Fruit fly (Drosophila melanogaster): Measurements from ENCODE around the gene CG13606.

The CG13606 gene

DNA sequence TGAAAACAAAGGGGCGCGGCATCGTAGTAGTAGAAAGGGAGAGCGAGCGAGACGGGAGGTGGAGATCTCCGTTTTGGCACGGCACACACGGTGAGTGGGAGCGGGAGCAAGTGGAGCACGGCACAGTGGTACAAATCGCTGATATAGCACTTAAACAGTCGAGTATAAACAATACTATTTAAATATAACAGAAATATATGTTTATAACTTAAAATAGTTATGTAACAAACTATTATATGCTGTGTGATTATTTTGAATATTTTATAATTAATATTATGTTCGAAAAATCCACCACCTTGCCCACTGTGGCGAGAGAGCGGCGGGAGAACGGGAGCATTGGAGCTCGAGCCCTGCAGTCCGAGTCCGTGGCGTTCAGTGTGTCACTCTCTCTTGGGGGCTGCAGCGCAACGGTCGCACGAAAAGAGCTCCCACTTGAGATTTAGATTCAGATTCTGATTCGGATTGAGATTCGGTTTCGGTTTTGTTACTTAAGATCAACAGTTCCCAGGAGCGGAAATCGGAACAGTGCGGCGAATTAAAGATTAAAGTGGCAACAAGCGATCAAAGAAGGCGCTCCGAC lies 31.3 kb upstream of the CG13606 start, which contains the start of gene Kal1 (continued):
- TF ChIP-seq CG12155 (GFP tag; optimal IDR thresholded peaks at IDR 0.05) (peak; percentile 73), hbn (GFP tag; IDR thresholded peaks at IDR 0.05; ENCODE audit: partially characterized antibody) (no peak), CG11695 (GFP tag; IDR thresholded peaks at IDR 0.05) (peak; percentile 95), CG17328 (GFP tag; IDR thresholded peaks at IDR 0.05) (peak; percentile 95), abd-A (tag; optimal IDR thresholded peaks at IDR 0.05) (no peak), CG9609 (GFP tag; optimal IDR thresholded peaks at IDR 0.05) (no peak), klu (GFP tag; IDR thresholded peaks at IDR 0.05) (peak; percentile 49), CG4617 (GFP tag; optimal IDR thresholded peaks at IDR 0.05; ENCODE audit: borderline replicate concordance) (peak; percentile 65), psq (GFP tag; optimal IDR thresholded peaks at IDR 0.05) (peak; percentile 45), mirr (GFP tag; optimal IDR thresholded peaks at IDR 0.05) (no peak), Gsc (GFP tag; IDR thresholded peaks at IDR 0.05) (peak; percentile 69), CG33557 (GFP tag; optimal IDR thresholded peaks at IDR 0.05) (peak; percentile 86), nerfin-2 (GFP tag; IDR thresholded peaks at IDR 0.05; ENCODE audit: partially characterized antibody) (no peak), BEAF-32 (GFP tag; optimal IDR thresholded peaks at IDR 0.05) (no peak), CG11456 (GFP tag; IDR thresholded peaks at IDR 0.05) (peak; percentile 69; the same call in 1 of the 3 replicates), CG11247 (GFP tag; IDR thresholded peaks at IDR 0.05) (peak; percentile 78), ato (GFP tag; IDR thresholded peaks at IDR 0.05; ENCODE audit: partially characterized antibody) (no peak), Hsf (GFP tag; optimal IDR thresholded peaks at IDR 0.05) (peak; percentile 26), CG4328 (GFP tag; optimal IDR thresholded peaks at IDR 0.05) (peak; percentile 80), Nf-YB (GFP tag; optimal IDR thresholded peaks at IDR 0.05) (peak; percentile 82), Nf-YA (GFP tag; IDR thresholded peaks at IDR 0.05) (peak; percentile 84), CG5245 (GFP tag; optimal IDR thresholded peaks at IDR 0.05) (peak; percentile 85), Trl (optimal IDR thresholded peaks at IDR 0.05) (peak in 1 of 2 experiments; percentile 44), Trl (GFP tag; optimal IDR thresholded peaks at IDR 0.05) (no peak), bab2 (GFP tag; optimal IDR thresholded peaks at IDR 0.05) (peak; percentile 24), CG12942 (GFP tag; optimal IDR thresholded peaks at IDR 0.05) (peak; percentile 75), CG11093 (GFP tag; IDR thresholded peaks at IDR 0.05) (peak; percentile 84), CG34376 (GFP tag; optimal IDR thresholded peaks at IDR 0.05) (peak; percentile 6), Sox102F (GFP tag; optimal IDR thresholded peaks at IDR 0.05) (peak; percentile 96), CG6765 (GFP tag; optimal IDR thresholded peaks at IDR 0.05) (peak; percentile 74), jigr1 (GFP tag; IDR thresholded peaks at IDR 0.05) (peak; percentile 80), bcd (GFP tag; optimal IDR thresholded peaks at IDR 0.05) (peak; percentile 90), CTCF (GFP tag; optimal IDR thresholded peaks at IDR 0.05) (peak; percentile 67), fu2 (GFP tag; optimal IDR thresholded peaks at IDR 0.05) (no peak), Meics (GFP tag; optimal IDR thresholded peaks at IDR 0.05) (peak; percentile 82), CG7271 (tag; optimal IDR thresholded peaks at IDR 0.05) (peak; percentile 27), CG17359 (tag; optimal IDR thresholded peaks at IDR 0.05) (peak; percentile 96), slbo (GFP tag; IDR thresholded peaks at IDR 0.05) (peak; percentile 80), CG3838 (GFP tag; optimal IDR thresholded peaks at IDR 0.05) (no peak), CG17829 (tag; optimal IDR thresholded peaks at IDR 0.05) (peak; percentile 95), CG33213 (GFP tag; optimal IDR thresholded peaks at IDR 0.05) (peak; percentile 2), knrl (GFP tag; IDR thresholded peaks at IDR 0.05; ENCODE audit: partially characterized antibody) (0 out of 3 replicates have a peak, but pooled peaks have one; percentile 38), Bteb2 (GFP tag; optimal IDR thresholded peaks at IDR 0.05) (no peak), Rx (GFP tag; IDR thresholded peaks at IDR 0.05) (peak; percentile 85), en (GFP tag; optimal IDR thresholded peaks at IDR 0.05) (no peak), Mad (GFP tag; optimal IDR thresholded peaks at IDR 0.05) (peak; percentile 22), Dad (GFP tag; optimal IDR thresholded peaks at IDR 0.05) (peak; percentile 7), CG11504 (tag; optimal IDR thresholded peaks at IDR 0.05) (peak; percentile 95), ewg (GFP tag; optimal IDR thresholded peaks at IDR 0.05) (peak; percentile 91), D19A (tag; optimal IDR thresholded peaks at IDR 0.05) (peak; percentile 93), tup (GFP tag; optimal IDR thresholded peaks at IDR 0.05) (peak; percentile 56)

Data from whole organism, embryonic.